Fruit fly (Drosophila melanogaster) whole organism, prepupa: Measurements from ENCODE around the gene CG6195.
A peak's percentile ranks its signal among the peaks of the same experiment; 100 is the strongest.

Experiments
- Blimp-1 ChIP-seq: fragments of 200-800 bp; sonication (Bioruptor generic); optimal IDR thresholded peaks from 3 replicates; lab custom pipeline; 2017; ENCODE audit warnings: missing biosample characterization, missing genetic modification characterization, mild to moderate bottlenecking, moderate library complexity, missing genetic modification reagents
- CG10631 ChIP-seq: fragments of 200-800 bp; sonication (Bioruptor generic); optimal IDR thresholded peaks from 2 replicates; lab custom pipeline; 2016; ENCODE audit warnings: missing biosample characterization, missing genetic modification characterization
- CG10669 ChIP-seq: fragments of 200-800 bp; sonication (Bioruptor generic); optimal IDR thresholded peaks from 3 replicates; lab custom pipeline; 2018; ENCODE audit warnings: missing biosample characterization, mild to moderate bottlenecking, missing genetic modification characterization, moderate library complexity
- CG11762 ChIP-seq: fragments of 200-800 bp; sonication (Bioruptor generic); optimal IDR thresholded peaks from 3 replicates; lab custom pipeline; 2016; ENCODE audit warnings: missing biosample characterization, missing genetic modification characterization; ENCODE audit not compliant: insufficient read depth
- CG11902 ChIP-seq: fragments of 200-800 bp; sonication (Bioruptor generic); optimal IDR thresholded peaks from 3 replicates; lab custom pipeline; 2016; ENCODE audit warnings: missing biosample characterization, missing genetic modification characterization
- CG31627 ChIP-seq: fragments of 200-800 bp; sonication (Bioruptor generic); optimal IDR thresholded peaks from 3 replicates; lab custom pipeline; 2016; ENCODE audit warnings: missing biosample characterization, missing genetic modification characterization
- CG4318 ChIP-seq: fragments of 200-800 bp; sonication (Bioruptor generic); optimal IDR thresholded peaks from 3 replicates; lab custom pipeline; 2017; ENCODE audit warnings: missing biosample characterization, mild to moderate bottlenecking, missing genetic modification characterization
- CG6276 ChIP-seq: fragments of 200-800 bp; sonication (Bioruptor generic); optimal IDR thresholded peaks from 2 replicates; lab custom pipeline; 2017; ENCODE audit warnings: missing biosample characterization, mild to moderate bottlenecking, missing genetic modification characterization
- CG7368 ChIP-seq: fragments of 200-800 bp; sonication (Bioruptor generic); optimal IDR thresholded peaks from 3 replicates; lab custom pipeline; 2016; ENCODE audit warnings: missing biosample characterization, missing genetic modification characterization
- CG8319 ChIP-seq: fragments of 200-800 bp; sonication (Bioruptor generic); optimal IDR thresholded peaks from 3 replicates; lab custom pipeline; 2016; ENCODE audit warnings: missing biosample characterization, missing genetic modification characterization
- CG9139 ChIP-seq: fragments of 200-800 bp; sonication (Bioruptor generic); optimal IDR thresholded peaks from 3 replicates; lab custom pipeline; 2017; ENCODE audit warnings: missing biosample characterization, mild to moderate bottlenecking, missing genetic modification characterization
- Eip78C ChIP-seq: fragments of 200-800 bp; sonication (Bioruptor generic); peaks from one replicate; lab custom pipeline; 2016; ENCODE audit warnings: missing biosample characterization, missing genetic modification characterization
- Eip93F ChIP-seq: fragments of 200-800 bp; sonication (Bioruptor generic); optimal IDR thresholded peaks from 2 replicates; lab custom pipeline; 2016; ENCODE audit warnings: missing biosample characterization, mild to moderate bottlenecking, missing genetic modification characterization
- Hr38 ChIP-seq: sonication (Bioruptor generic); optimal IDR thresholded peaks from 2 replicates; lab custom pipeline; 2016; ENCODE audit warnings: missing biosample characterization, missing genetic modification characterization
- Hr39 ChIP-seq: fragments of 200-800 bp; sonication (Bioruptor generic); optimal IDR thresholded peaks from 2 replicates; lab custom pipeline; 2016; ENCODE audit warnings: missing biosample characterization, missing genetic modification characterization
- Met ChIP-seq: fragments of 200-800 bp; sonication (Bioruptor generic); optimal IDR thresholded peaks from 3 replicates; lab custom pipeline; 2016; ENCODE audit warnings: missing biosample characterization, missing genetic modification characterization
- OdsH ChIP-seq: fragments of 200-800 bp; sonication (Bioruptor generic); optimal IDR thresholded peaks from 3 replicates; lab custom pipeline; 2016; ENCODE audit warnings: missing biosample characterization, missing genetic modification characterization
- Smox ChIP-seq: fragments of 200-800 bp; sonication (Bioruptor generic); optimal IDR thresholded peaks from 3 replicates; lab custom pipeline; 2016; ENCODE audit warnings: missing biosample characterization, missing genetic modification characterization
- Sox102F ChIP-seq: fragments of 200-800 bp; sonication (Bioruptor generic); optimal IDR thresholded peaks from 2 replicates; lab custom pipeline; 2016; ENCODE audit warnings: missing biosample characterization, mild to moderate bottlenecking, missing genetic modification characterization
- Sox14 ChIP-seq: fragments of 200-800 bp; sonication (Bioruptor generic); optimal IDR thresholded peaks from 3 replicates; lab custom pipeline; 2016; ENCODE audit warnings: missing biosample characterization, missing genetic modification characterization
- Sox15 ChIP-seq: fragments of 200-800 bp; sonication (Bioruptor generic); optimal IDR thresholded peaks from 3 replicates; lab custom pipeline; 2016; ENCODE audit warnings: missing biosample characterization, missing genetic modification characterization
- acj6 ChIP-seq: fragments of 200-800 bp; sonication (Bioruptor generic); optimal IDR thresholded peaks from 3 replicates; lab custom pipeline; 2016; ENCODE audit warnings: missing biosample characterization, missing genetic modification characterization
- dsx ChIP-seq: fragments of 200-800 bp; optimal IDR thresholded peaks from 3 replicates; lab custom pipeline; 2019; ENCODE audit warnings: missing biosample characterization, mild to moderate bottlenecking, missing genetic modification characterization, moderate library complexity; ENCODE audit not compliant: poor library complexity, severe bottlenecking
- eg ChIP-seq: fragments of 200-800 bp; sonication (Bioruptor generic); IDR thresholded peaks from 3 replicates; pipeline ENCODE4 v1.3.6; 2022; ENCODE audit warnings: missing biosample characterization, missing genetic modification characterization
- fd59A ChIP-seq: fragments of 200-800 bp; sonication (Bioruptor generic); optimal IDR thresholded peaks from 2 replicates; lab custom pipeline; 2017; ENCODE audit warnings: missing biosample characterization, mild to moderate bottlenecking, missing genetic modification characterization, missing genetic modification reagents
- net ChIP-seq: fragments of 200-800 bp; sonication (Bioruptor generic); optimal IDR thresholded peaks from 3 replicates; lab custom pipeline; 2016; ENCODE audit warnings: missing biosample characterization, missing genetic modification characterization
- pdm3 ChIP-seq: fragments of 200-800 bp; sonication (Bioruptor generic); optimal IDR thresholded peaks from 3 replicates; lab custom pipeline; 2016; ENCODE audit warnings: missing biosample characterization, missing genetic modification characterization
- spab ChIP-seq: fragments of 200-800 bp; sonication (Bioruptor generic); optimal IDR thresholded peaks from 2 replicates; lab custom pipeline; 2017; ENCODE audit warnings: missing biosample characterization, mild to moderate bottlenecking, missing genetic modification characterization, missing genetic modification reagents
- svp ChIP-seq: fragments of 200-800 bp; sonication (Bioruptor generic); peaks from one replicate; lab custom pipeline; 2016; ENCODE audit warnings: missing biosample characterization, missing genetic modification characterization
- topi ChIP-seq: fragments of 200-800 bp; sonication (Bioruptor generic); optimal IDR thresholded peaks from 3 replicates; lab custom pipeline; 2016; ENCODE audit warnings: missing biosample characterization, missing genetic modification characterization

Gene CG6195

dm6 chr3R:19671223-19671991 is 23.2 kb upstream of the CG6195 start, which contains the start of gene Naam (continued):
- peak; percentile 75 for TF ChIP-seq Sox14
- peak; percentile 77 for TF ChIP-seq Met (GFP tag; lab: Kevin White, UChicago)
- TF ChIP-seq net = peak; percentile 82
- peak; percentile 61 for TF ChIP-seq CG10631
- TF ChIP-seq acj6 (GFP tag; lab: Kevin White, UChicago) = peak; percentile 77
- TF ChIP-seq CG11902 (GFP tag; lab: Kevin White, UChicago) = peak; percentile 16
- no peak for TF ChIP-seq Hr38 (GFP tag; lab: Kevin White, UChicago)
- TF ChIP-seq CG8319 (GFP tag; lab: Kevin White, UChicago) = peak; percentile 57
- TF ChIP-seq pdm3 (GFP tag; lab: Kevin White, UChicago) = peak; percentile 70
- peak; percentile 70 for TF ChIP-seq Sox102F (GFP tag; lab: Kevin White, UChicago)
- TF ChIP-seq, all 60 proteins: peak for 55

dm6 chr3R:19664713-19665112 is 16.5 kb upstream of the CG6195 start, which contains the start of gene CG7432:
CG7432 (plus strand) TSS chr3R:19665007.
- TF ChIP-seq Blimp-1 (GFP tag; lab: Kevin White, UChicago) (peak; percentile 86), dsx (no peak), fd59A (GFP tag; lab: Kevin White, UChicago) (no peak), svp (GFP tag; lab: Kevin White, UChicago) (peak; percentile 48), Eip78C (GFP tag; lab: Kevin White, UChicago) (peak; percentile 10), CG6276 (GFP tag; lab: Kevin White, UChicago) (no peak)

dm6 chr3R:19659448-19659847 is 11.2 kb upstream of the CG6195 start, which contains the start of gene ort:
ort (plus strand) TSS chr3R:19659748.
- TF ChIP-seq CG9139 (GFP tag; lab: Kevin White, UChicago) = no peak

dm6 chr3R:19657766-19658165 is 9.6 kb upstream of the CG6195 start, which contains the start of gene CG6184:
CG6184 (minus strand) TSS chr3R:19657866.
- no peak for TF ChIP-seq eg (GFP tag; lab: Robert Waterston, UW)
- TF ChIP-seq Sox15 = no peak
- TF ChIP-seq Smox (GFP tag; lab: Kevin White, UChicago) = no peak
- no peak for TF ChIP-seq Sox14
- no peak for TF ChIP-seq dsx
- TF ChIP-seq Eip93F (GFP tag; lab: Kevin White, UChicago) = no peak
- no peak for TF ChIP-seq Hr39 (GFP tag; lab: Kevin White, UChicago)
- no peak for TF ChIP-seq CG11762
- no peak for TF ChIP-seq CG31627
- no peak for TF ChIP-seq CG4318 (GFP tag; lab: Kevin White, UChicago)
- TF ChIP-seq topi = no peak
- no peak for TF ChIP-seq Sox102F (GFP tag; lab: Kevin White, UChicago)

dm6 chr3R:19657235-19657634 is 9.0 kb upstream of the CG6195 start:
- TF ChIP-seq spab (no peak), CG10669 (GFP tag; lab: Kevin White, UChicago) (no peak)
- TF ChIP-seq, all 60 proteins: peak for 0

- TF ChIP-seq CG7368 (GFP tag; lab: Kevin White, UChicago) (peak; percentile 55), OdsH (GFP tag; lab: Kevin White, UChicago) (no peak), Eip78C (GFP tag; lab: Kevin White, UChicago) (peak; percentile 52)
- TF ChIP-seq, all 60 proteins: peak for 2
Observed at dm6 chr3R:19656455-19656854, 8.2 kb upstream of the CG6195 start.
